Worm (Caenorhabditis elegans) whole organism, late embryonic: ENCODE measurements around the gene pinn-1.

Experiments
- elt-4 ChIP-seq: sonication (generic microtip); optimal IDR thresholded peaks from 2 replicates; lab custom pipeline; 2016; ENCODE audit warnings: missing genetic modification characterization, missing compliant biosample characterization
- fkh-10 ChIP-seq: fragments of 150-350 bp; optimal IDR thresholded peaks from 2 replicates; lab custom pipeline; 2014; ENCODE audit warnings: missing biosample characterization, missing genetic modification reagents, missing genetic modification characterization
- hlh-30 ChIP-seq: sonication (generic microtip); optimal IDR thresholded peaks from 2 replicates; lab custom pipeline; 2017; ENCODE audit warnings: antibody characterized with exemption, missing genetic modification characterization, missing compliant biosample characterization; ENCODE audit not compliant: insufficient read depth
- lim-6 ChIP-seq: sonication (generic microtip); optimal IDR thresholded peaks from 2 replicates; lab custom pipeline; 2016; ENCODE audit warnings: missing genetic modification characterization, missing compliant biosample characterization
- nfya-1 ChIP-seq: sonication (generic microtip); optimal IDR thresholded peaks from 2 replicates; lab custom pipeline; 2017; ENCODE audit warnings: missing genetic modification characterization, mild to moderate bottlenecking, missing compliant biosample characterization, antibody characterized with exemption, moderate library complexity
- npax-4 ChIP-seq: sonication (generic microtip); optimal IDR thresholded peaks from 2 replicates; lab custom pipeline; 2016; ENCODE audit warnings: missing genetic modification characterization, missing compliant biosample characterization
- pag-3 ChIP-seq: sonication (generic microtip); optimal IDR thresholded peaks from 2 replicates; lab custom pipeline; 2016; ENCODE audit warnings: missing compliant biosample characterization, missing genetic modification characterization, borderline replicate concordance
- sox-4 ChIP-seq: sonication (generic microtip); optimal IDR thresholded peaks from 2 replicates; lab custom pipeline; 2017; ENCODE audit warnings: mild to moderate bottlenecking, missing genetic modification characterization, inconsistent platforms, missing compliant biosample characterization

DNA sequence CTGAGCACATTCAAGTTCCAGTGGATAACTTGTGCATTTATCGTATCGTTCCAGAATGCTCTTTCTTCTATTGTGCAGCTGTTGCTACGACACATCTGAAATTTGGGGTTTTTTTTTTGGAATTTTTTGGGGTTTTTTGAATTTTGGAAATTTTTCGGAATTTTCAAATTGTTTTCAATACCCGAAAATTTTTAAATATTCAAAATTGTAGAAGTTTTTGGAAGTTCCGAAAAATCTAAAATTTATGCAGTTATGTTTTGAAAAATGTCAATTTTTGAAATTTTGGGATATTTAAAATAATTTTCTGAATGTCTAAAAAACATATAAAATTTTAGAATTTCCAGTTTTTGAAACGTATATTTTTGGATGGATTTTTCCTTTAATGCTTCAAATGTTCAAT, 17.0 kb downstream of the pinn-1 start, which contains the start of gene Y110A2AL.10:
- no peak for TF ChIP-seq elt-4 (tag; lab: Kevin White, UChicago)
- no peak for TF ChIP-seq hlh-30 (tag; lab: Kevin White, UChicago)
- TF ChIP-seq pag-3 (tag; lab: Kevin White, UChicago), result no peak
- TF ChIP-seq fkh-10 (GFP tag; lab: Kevin White, UChicago), result no peak
- TF ChIP-seq lim-6 (tag; lab: Kevin White, UChicago), result no peak
- TF ChIP-seq npax-4 (tag; lab: Kevin White, UChicago), result no peak
- TF ChIP-seq sox-4 (tag; lab: Kevin White, UChicago), result no peak
- TF ChIP-seq nfya-1 (tag; lab: Kevin White, UChicago), result no peak
